Worm (Caenorhabditis elegans) whole organism, mixed stage, embryonic: Measurements from ENCODE around the gene C16C8.27.

Experiments
- blmp-1 ChIP-seq: fragments of 150-350 bp; optimal IDR thresholded peaks from 2 replicates; lab custom pipeline; 2014; ENCODE audit warnings: missing biosample characterization, missing genetic modification characterization
- cnd-1 ChIP-seq: fragments of 200-800 bp; sonication (Bioruptor generic); optimal IDR thresholded peaks from 2 replicates; lab custom pipeline; 2018; ENCODE audit warnings: mild to moderate bottlenecking, missing genetic modification characterization, missing compliant biosample characterization
- elt-3 ChIP-seq: fragments of 150-350 bp; optimal IDR thresholded peaks from 2 replicates; lab custom pipeline; 2014; ENCODE audit warnings: missing biosample characterization, missing genetic modification characterization
- lin-13 ChIP-seq: fragments of 150-350 bp; optimal IDR thresholded peaks from 2 replicates; lab custom pipeline; 2014; ENCODE audit warnings: missing biosample characterization, missing genetic modification characterization
- lsy-2 ChIP-seq: fragments of 150-350 bp; optimal IDR thresholded peaks from 2 replicates; lab custom pipeline; 2014; ENCODE audit warnings: missing biosample characterization, missing genetic modification characterization
- nhr-237 ChIP-seq: fragments of 150-350 bp; optimal IDR thresholded peaks from 2 replicates; lab custom pipeline; 2014; ENCODE audit warnings: missing biosample characterization, missing genetic modification characterization
- nhr-76 ChIP-seq: sonication (generic microtip); optimal IDR thresholded peaks from 2 replicates; lab custom pipeline; 2017; ENCODE audit warnings: missing biosample characterization, missing genetic modification characterization
- pha-4 ChIP-seq: fragments of 150-350 bp; optimal IDR thresholded peaks from 2 replicates; lab custom pipeline; 2018; ENCODE audit warnings: missing biosample characterization, missing genetic modification reagents, missing genetic modification characterization
- sem-2 ChIP-seq: fragments of 200-800 bp; sonication (Bioruptor generic); optimal IDR thresholded peaks from 2 replicates; lab custom pipeline; 2018; ENCODE audit warnings: mild to moderate bottlenecking, missing genetic modification characterization, missing compliant biosample characterization
- snpc-4 ChIP-seq: fragments of 150-350 bp; optimal IDR thresholded peaks from 2 replicates; lab custom pipeline; 2014; ENCODE audit warnings: missing biosample characterization, missing genetic modification characterization
- sptf-1 ChIP-seq: sonication (generic microtip); optimal IDR thresholded peaks from 2 replicates; lab custom pipeline; 2017; ENCODE audit warnings: mild to moderate bottlenecking, missing genetic modification characterization, moderate library complexity, missing compliant biosample characterization
- unc-39 ChIP-seq: fragments of 150-350 bp; optimal IDR thresholded peaks from 2 replicates; lab custom pipeline; 2014; ENCODE audit warnings: missing biosample characterization, missing genetic modification characterization
- unc-62 ChIP-seq: fragments of 150-350 bp; optimal IDR thresholded peaks from 2 replicates; lab custom pipeline; 2014; ENCODE audit warnings: missing biosample characterization, missing genetic modification reagents, missing genetic modification characterization

- TF ChIP-seq elt-3 (tag; lab: Kevin White, UChicago) (no peak), nhr-237 (tag; lab: Kevin White, UChicago) (no peak), snpc-4 (tag; lab: Kevin White, UChicago) (no peak), pha-4 (no peak), blmp-1 (tag; lab: Kevin White, UChicago) (no peak), sem-2 (GFP tag; lab: Kevin White, UChicago) (no peak), unc-39 (tag; lab: Kevin White, UChicago) (no peak), nhr-76 (no peak), sptf-1 (no peak), unc-62 (GFP tag; lab: Kevin White, UChicago) (no peak), lsy-2 (tag; lab: Kevin White, UChicago) (no peak), cnd-1 (no peak), lin-13 (tag; lab: Kevin White, UChicago) (no peak)
These were observed 35.7 kb downstream of the C16C8.27 start, which contains the start of gene fbxb-104 for ce11 chrII:3477171-3477570.
